Fruit fly (Drosophila melanogaster) whole organism, prepupa: Measurements from ENCODE around the gene obst-H.

Experiments
- fd85E ChIP-seq: fragments of 200-800 bp; sonication (Bioruptor generic); optimal IDR thresholded peaks from 3 replicates; lab custom pipeline; 2016; ENCODE audit warnings: missing biosample characterization, missing genetic modification characterization
- net ChIP-seq: fragments of 200-800 bp; sonication (Bioruptor generic); optimal IDR thresholded peaks from 3 replicates; lab custom pipeline; 2016; ENCODE audit warnings: missing biosample characterization, missing genetic modification characterization

DNA sequence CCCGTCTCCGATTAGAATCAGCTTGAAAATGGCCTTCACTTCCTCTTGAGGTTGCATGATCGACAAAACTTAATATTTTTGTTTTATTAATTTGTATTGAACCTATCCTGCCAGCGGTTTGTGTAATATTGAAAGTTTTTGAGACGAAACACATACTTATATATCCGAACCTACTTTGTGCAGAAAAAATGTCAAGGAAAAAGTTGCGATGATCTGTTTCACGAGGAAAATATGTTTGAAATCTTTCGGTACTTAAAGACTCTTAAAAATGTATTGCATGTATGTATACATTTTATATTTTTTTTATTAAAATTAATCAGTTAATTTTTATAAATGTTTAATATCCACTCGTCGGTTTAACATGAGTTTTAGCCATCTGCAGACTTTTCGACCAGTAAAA is 43.7 kb downstream of the obst-H start, which contains the start of gene Ran-like:
- TF ChIP-seq net (GFP tag; lab: Kevin White, UChicago) = no peak
- no peak for TF ChIP-seq fd85E (GFP tag; lab: Kevin White, UChicago)
